Worm (Caenorhabditis elegans): ENCODE results near the gene F57A10.4.

DNA sequence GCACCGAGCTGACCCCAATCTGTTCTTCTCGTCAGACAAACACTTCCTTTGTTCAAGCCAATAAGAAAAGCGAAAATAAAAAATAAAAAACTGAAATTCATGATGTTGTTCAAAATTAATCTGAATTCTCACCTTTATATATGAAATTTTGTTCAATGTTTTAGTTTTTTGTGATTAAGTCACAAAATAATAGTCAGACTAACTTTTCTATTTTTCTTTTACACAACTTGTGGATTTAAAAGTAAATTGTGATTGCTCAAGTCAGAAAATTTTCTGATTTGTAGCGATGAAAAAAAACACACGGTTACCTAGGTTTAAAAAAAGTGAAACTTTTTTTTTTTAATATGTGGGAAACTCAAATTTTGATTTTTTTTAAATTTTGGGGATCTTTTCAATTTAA, 48.5 kb downstream of the F57A10.4 start, which contains the start of gene abf-3:
- TF ChIP-seq flt-1 (GFP tag; IDR thresholded peaks at IDR 0.05): no peak
- TF ChIP-seq ref-1 (GFP tag; conservative IDR thresholded peaks at IDR 0.05): no peak
- TF ChIP-seq ztf-23 (GFP tag; IDR thresholded peaks at IDR 0.05): no peak
- no peak for TF ChIP-seq klf-2 (GFP tag; conservative IDR thresholded peaks at IDR 0.05)
- TF ChIP-seq med-1 (GFP tag; optimal IDR thresholded peaks at IDR 0.05; ENCODE audit: insufficient read depth): no peak
- no peak for TF ChIP-seq T22C8.4 (GFP tag; IDR thresholded peaks at IDR 0.05)
- TF ChIP-seq ztf-29 (GFP tag; IDR thresholded peaks at IDR 0.05): no peak
- no peak for TF ChIP-seq tab-1 (GFP tag; IDR thresholded peaks at IDR 0.05)
- no peak for TF ChIP-seq cog-1 (tag; optimal IDR thresholded peaks at IDR 0.05)

Data from whole organism, midembryonic.